Fruit fly (Drosophila melanogaster): Measurements from ENCODE around the gene CG4558.
A peak's percentile ranks its signal among the peaks of the same experiment; 100 is the strongest.

CG4558 gene

DNA sequence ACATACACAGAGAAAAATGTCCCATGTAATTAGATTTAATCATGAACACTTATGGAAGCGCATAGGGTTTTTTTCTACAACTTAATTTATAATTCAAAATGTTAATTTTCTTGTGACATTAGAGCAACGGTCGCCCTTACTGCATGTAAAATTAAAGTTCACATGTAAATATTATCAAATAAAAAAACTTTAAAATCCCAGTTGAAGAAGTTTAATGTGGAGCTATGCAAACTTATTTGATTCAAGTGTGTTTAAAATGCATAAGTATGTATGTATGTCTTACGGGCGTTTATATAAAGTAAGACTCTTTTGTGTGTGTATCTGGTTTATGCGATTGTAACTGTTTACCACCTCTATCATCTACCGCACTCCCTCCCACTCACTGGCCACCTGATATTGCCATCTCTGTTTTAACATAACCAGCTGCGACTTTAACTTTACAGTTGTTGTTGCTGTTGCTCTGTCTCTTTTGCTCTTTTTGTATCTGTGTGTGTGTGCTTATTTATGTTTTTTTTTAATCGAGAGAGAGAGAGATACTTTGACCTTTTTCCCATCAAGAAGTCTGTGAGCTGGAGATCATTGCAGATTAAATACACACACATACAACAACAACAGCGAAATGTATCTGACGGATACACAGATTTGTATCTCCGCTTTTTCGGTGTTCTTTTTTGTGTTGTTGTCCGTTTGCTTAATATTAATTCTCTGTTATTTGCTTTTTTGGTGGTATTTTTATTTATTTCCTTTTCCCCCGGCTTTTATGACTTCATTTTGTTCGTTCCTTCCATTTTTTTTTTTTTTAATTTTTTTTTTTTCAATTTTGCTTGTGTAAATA lies 6.0 kb downstream of the CG4558 start (continued):
- TF ChIP-seq HLH3B (GFP tag; IDR thresholded peaks at IDR 0.05): peak; percentile 74
- no peak for TF ChIP-seq CG3726 (GFP tag; IDR thresholded peaks at IDR 0.05)
- TF ChIP-seq CG2116 (GFP tag; optimal IDR thresholded peaks at IDR 0.05): peak; percentile 56
- peak; percentile 92 for TF ChIP-seq CG15601 (tag; optimal IDR thresholded peaks at IDR 0.05)
- TF ChIP-seq CG30020 (tag; optimal IDR thresholded peaks at IDR 0.05): peak; percentile 46
- TF ChIP-seq CG5180 (GFP tag; optimal IDR thresholded peaks at IDR 0.05): peak; percentile 51
- TF ChIP-seq CG1233 (GFP tag; optimal IDR thresholded peaks at IDR 0.05): peak; percentile 82
- TF ChIP-seq C15 (GFP tag; IDR thresholded peaks at IDR 0.05): no peak
- TF ChIP-seq crc (GFP tag; optimal IDR thresholded peaks at IDR 0.05): peak; percentile 56
- TF ChIP-seq CG3065 (GFP tag; optimal IDR thresholded peaks at IDR 0.05): peak; percentile 64
- peak; percentile 81 for TF ChIP-seq pum (GFP tag; optimal IDR thresholded peaks at IDR 0.05)
- TF ChIP-seq caup (GFP tag; optimal IDR thresholded peaks at IDR 0.05; ENCODE audit: severe bottlenecking): peak; percentile 41
- TF ChIP-seq CG3847 (GFP tag; IDR thresholded peaks at IDR 0.05): peak; percentile 69
- TF ChIP-seq CG34422 (GFP tag; IDR thresholded peaks at IDR 0.05): 0 out of 3 replicates have a peak, but pooled peaks have one; percentile 55
- TF ChIP-seq CG1603 (tag; optimal IDR thresholded peaks at IDR 0.05): peak; percentile 36
- peak; percentile 62 for TF ChIP-seq cwo (GFP tag; optimal IDR thresholded peaks at IDR 0.05)
- TF ChIP-seq gt (GFP tag; IDR thresholded peaks at IDR 0.05): 0 out of 2 replicates have a peak, but pooled peaks have one; percentile 10
- TF ChIP-seq ranshi (GFP tag; IDR thresholded peaks at IDR 0.05): peak; percentile 44; the same call in 1 of the 2 replicates
- TF ChIP-seq Oaz (GFP tag; IDR thresholded peaks at IDR 0.05): no peak; the same call in none of the 2 replicates
- TF ChIP-seq CG17361 (GFP tag; IDR thresholded peaks at IDR 0.05): peak; percentile 89
- peak; percentile 91 for TF ChIP-seq fd3F (GFP tag; optimal IDR thresholded peaks at IDR 0.05)
- TF ChIP-seq D (optimal IDR thresholded peaks at IDR 0.05): no peak
- peak; percentile 81 for TF ChIP-seq D (GFP tag; optimal IDR thresholded peaks at IDR 0.05)
- TF ChIP-seq usp (GFP tag; optimal IDR thresholded peaks at IDR 0.05): no peak
- peak; percentile 62 for TF ChIP-seq vfl (GFP tag; optimal IDR thresholded peaks at IDR 0.05)
- no peak for TF ChIP-seq CG31388 (GFP tag; optimal IDR thresholded peaks at IDR 0.05)
- peak; percentile 94 for TF ChIP-seq CG30403 (GFP tag; optimal IDR thresholded peaks at IDR 0.05)
- no peak for TF ChIP-seq Gsc (GFP tag; IDR thresholded peaks at IDR 0.05)
- peak; percentile 78 for TF ChIP-seq CG17359 (tag; optimal IDR thresholded peaks at IDR 0.05)
- no peak for TF ChIP-seq Adf1 (GFP tag; IDR thresholded peaks at IDR 0.05)
- TF ChIP-seq CG6654 (GFP tag; optimal IDR thresholded peaks at IDR 0.05): peak; percentile 53
- peak; percentile 82 for TF ChIP-seq lilli (GFP tag; optimal IDR thresholded peaks at IDR 0.05)
- peak; percentile 62 for TF ChIP-seq CG10462 (GFP tag; optimal IDR thresholded peaks at IDR 0.05)
- no peak for TF ChIP-seq CG13287 (GFP tag; IDR thresholded peaks at IDR 0.05; ENCODE audit: partially characterized antibody)
- TF ChIP-seq nerfin-1 (tag; optimal IDR thresholded peaks at IDR 0.05): peak; percentile 78
- peak; percentile 96 for TF ChIP-seq CG12659 (GFP tag; optimal IDR thresholded peaks at IDR 0.05)
- TF ChIP-seq CG4730 (GFP tag; IDR thresholded peaks at IDR 0.05): peak; percentile 48; the same call in 1 of the 2 replicates
- TF ChIP-seq CG18764 (GFP tag; optimal IDR thresholded peaks at IDR 0.05): no peak
- peak; percentile 74 for TF ChIP-seq CG3281 (GFP tag; optimal IDR thresholded peaks at IDR 0.05)
- TF ChIP-seq btn (GFP tag; optimal IDR thresholded peaks at IDR 0.05): peak; percentile 14
- peak; percentile 64 for TF ChIP-seq trem (tag; optimal IDR thresholded peaks at IDR 0.05)
- TF ChIP-seq CG12071 (GFP tag; optimal IDR thresholded peaks at IDR 0.05): no peak
- TF ChIP-seq slou (GFP tag; optimal IDR thresholded peaks at IDR 0.05): peak; percentile 88
- peak; percentile 74 for TF ChIP-seq sob (GFP tag; IDR thresholded peaks at IDR 0.05)
- TF ChIP-seq CG5953 (GFP tag; IDR thresholded peaks at IDR 0.05): peak; percentile 50; the same call in 1 of the 2 replicates
- TF ChIP-seq CG4360 (GFP tag; IDR thresholded peaks at IDR 0.05): peak; percentile 97
- TF ChIP-seq CG2889 (GFP tag; IDR thresholded peaks at IDR 0.05): peak; percentile 75
- 0 out of 3 replicates have a peak, but pooled peaks have one; percentile 39 for TF ChIP-seq Mrtf (GFP tag; IDR thresholded peaks at IDR 0.05)
- TF ChIP-seq CG14965 (GFP tag; optimal IDR thresholded peaks at IDR 0.05; ENCODE audit: borderline replicate concordance): no peak

Measured in whole organism, embryonic.